Worm (Caenorhabditis elegans): ENCODE data around the gene hpo-33.

ce11 chrV:17022613-17023322, 19.6 kb upstream of the hpo-33 start, which contains the start of the genes F49H6.8 and F49H6.5:
- no peak for TF ChIP-seq klf-2 (GFP tag; conservative IDR thresholded peaks at IDR 0.05)
- no peak for TF ChIP-seq tab-1 (GFP tag; IDR thresholded peaks at IDR 0.05)
- TF ChIP-seq ztf-29 (GFP tag; IDR thresholded peaks at IDR 0.05): no peak
- no peak for TF ChIP-seq cog-1 (tag; optimal IDR thresholded peaks at IDR 0.05)
- no peak for TF ChIP-seq T22C8.4 (GFP tag; IDR thresholded peaks at IDR 0.05)

Data from whole organism, midembryonic.